Worm (Caenorhabditis elegans) whole organism, midembryonic: ENCODE measurements around the gene F38B7.10.

Source experiments
- T22C8.4 ChIP-seq: fragments of 200-800 bp; sonication (Bioruptor generic); IDR thresholded peaks from 2 replicates; pipeline ENCODE4 v1.3.6; 2022; ENCODE audit warnings: missing genetic modification characterization, missing compliant biosample characterization
- cog-1 ChIP-seq: sonication (generic microtip); optimal IDR thresholded peaks from 2 replicates; lab custom pipeline; 2016; ENCODE audit warnings: missing genetic modification characterization, missing compliant biosample characterization
- flt-1 ChIP-seq: fragments of 200-800 bp; sonication (Bioruptor generic); IDR thresholded peaks from 2 replicates; pipeline ENCODE4 v1.3.6; 2022; ENCODE audit warnings: missing genetic modification characterization, missing compliant biosample characterization
- klf-2 ChIP-seq: fragments of 200-800 bp; sonication (Bioruptor generic); conservative IDR thresholded peaks from 2 replicates; pipeline ENCODE4 v1.3.6; 2022; ENCODE audit warnings: missing genetic modification reagents, missing genetic modification characterization, missing compliant biosample characterization
- med-1 ChIP-seq: sonication (generic microtip); optimal IDR thresholded peaks from 2 replicates; lab custom pipeline; 2017; ENCODE audit warnings: missing genetic modification characterization, mild to moderate bottlenecking, missing compliant biosample characterization, antibody characterized with exemption, missing genetic modification reagents; ENCODE audit not compliant: insufficient read depth
- ref-1 ChIP-seq: fragments of 200-800 bp; sonication (Bioruptor generic); conservative IDR thresholded peaks from 2 replicates; pipeline ENCODE4 v1.3.6; 2022; ENCODE audit warnings: missing genetic modification reagents, missing genetic modification characterization, missing compliant biosample characterization
- tab-1 ChIP-seq: fragments of 200-800 bp; sonication (Bioruptor generic); IDR thresholded peaks from 2 replicates; pipeline ENCODE4 v1.3.6; 2022; ENCODE audit warnings: missing genetic modification characterization, missing compliant biosample characterization
- ztf-23 ChIP-seq: fragments of 200-800 bp; sonication (Bioruptor generic); IDR thresholded peaks from 2 replicates; pipeline ENCODE4 v1.3.6; 2022; ENCODE audit warnings: missing genetic modification reagents, missing genetic modification characterization, missing compliant biosample characterization
- ztf-29 ChIP-seq: fragments of 200-800 bp; sonication (Bioruptor generic); IDR thresholded peaks from 2 replicates; pipeline ENCODE4 v1.3.6; 2022; ENCODE audit warnings: missing genetic modification reagents, missing genetic modification characterization, missing compliant biosample characterization

The F38B7.10 gene

DNA sequence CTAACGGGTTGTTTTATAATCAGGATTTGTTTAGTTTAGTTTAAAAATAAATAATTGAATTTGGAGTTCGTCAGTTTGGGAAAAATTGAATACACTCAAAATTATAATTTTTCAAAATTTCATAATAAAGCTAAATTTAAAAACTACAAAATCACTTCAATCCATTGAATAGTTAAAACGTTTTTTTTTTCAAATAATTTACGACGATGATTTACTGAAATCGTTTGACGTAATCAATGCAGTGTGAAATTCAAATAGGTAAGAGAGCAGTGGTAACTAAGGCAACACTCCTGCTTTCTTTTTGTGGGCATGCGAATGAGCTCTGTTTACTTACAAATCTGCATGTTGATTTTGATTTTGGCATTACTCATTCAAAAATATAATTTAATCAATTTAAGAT lies at the start of gene F38B7.10:
F38B7.10 (plus strand) TSS at position 301 of the 400 bp plus-strand sequence.
- TF ChIP-seq ztf-29 (GFP tag; lab: Robert Waterston, UW) (no peak), flt-1 (GFP tag; lab: Robert Waterston, UW) (no peak)

DNA sequence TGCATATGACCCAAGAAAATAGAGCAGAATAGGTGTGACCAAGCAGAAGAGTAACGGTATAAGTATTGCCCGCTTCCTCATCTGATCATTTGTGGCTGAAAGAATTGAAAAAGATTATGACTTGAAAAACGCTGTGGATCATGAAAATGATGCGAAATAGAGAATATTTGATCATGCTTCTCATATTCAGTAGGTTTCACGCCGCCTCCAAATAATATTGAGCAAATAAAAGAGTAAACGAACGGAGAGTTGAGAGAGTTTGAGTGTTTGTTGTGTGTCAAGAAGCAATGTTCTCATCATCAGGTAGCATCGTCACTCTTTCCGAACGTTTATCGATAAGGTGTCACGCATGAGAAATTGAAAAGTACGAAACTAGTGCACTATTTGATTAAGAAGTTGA lies 49.0 kb upstream of the F38B7.10 start, which contains the start of gene htrl-1:
htrl-1 (minus strand) TSS at position 101 of the 400 bp plus-strand sequence.
- no peak for TF ChIP-seq flt-1 (GFP tag; lab: Robert Waterston, UW)
- TF ChIP-seq klf-2 = no peak
- TF ChIP-seq ref-1 (GFP tag; lab: Robert Waterston, UW) = no peak
- no peak for TF ChIP-seq ztf-23
- no peak for TF ChIP-seq cog-1
- TF ChIP-seq ztf-29 (GFP tag; lab: Robert Waterston, UW) = no peak
- TF ChIP-seq tab-1 = no peak
- no peak for TF ChIP-seq T22C8.4
- no peak for TF ChIP-seq med-1 (GFP tag; lab: Kevin White, UChicago)

DNA sequence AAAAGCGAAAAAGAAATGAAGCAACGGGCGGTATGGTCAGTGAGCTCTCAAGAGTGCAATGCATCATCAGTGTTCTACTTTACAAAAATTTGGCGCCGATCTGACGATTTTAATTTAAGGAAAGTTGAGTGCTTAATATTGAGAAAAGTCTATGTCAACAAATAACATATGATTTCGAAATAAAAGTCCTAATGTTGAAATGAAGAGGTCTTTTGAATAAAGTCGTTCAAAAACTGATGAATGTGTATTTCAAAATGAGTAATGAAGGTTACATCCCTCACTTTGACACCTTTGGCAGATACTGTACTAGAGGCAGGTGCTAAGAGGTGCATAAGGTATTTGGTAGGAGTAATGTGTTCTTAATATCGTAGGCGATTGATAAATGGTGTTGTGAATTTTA lies 47.9 kb upstream of the F38B7.10 start:
- no peak for TF ChIP-seq tab-1

DNA sequence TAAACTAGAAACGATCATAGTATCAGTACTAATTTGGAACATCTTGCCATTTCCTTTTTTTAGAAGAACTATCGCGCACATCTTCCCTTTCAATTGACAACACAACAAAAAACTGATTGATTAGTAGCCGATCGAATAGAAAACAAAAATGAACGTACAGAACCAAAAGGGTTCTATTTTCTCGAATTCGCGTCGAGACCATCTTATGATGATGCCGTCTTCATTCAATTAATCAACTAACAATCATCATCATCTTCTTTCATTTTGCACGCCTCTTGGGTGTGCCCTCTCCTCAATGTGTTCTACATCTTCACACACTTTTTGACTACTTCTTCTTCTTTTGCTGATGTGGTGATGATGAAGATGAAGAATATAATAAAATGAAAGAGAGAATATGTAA lies 45.5 kb upstream of the F38B7.10 start:
- TF ChIP-seq med-1 (GFP tag; lab: Kevin White, UChicago) = no peak
- TF ChIP-seq cog-1 = no peak
- no peak for TF ChIP-seq ztf-29 (GFP tag; lab: Robert Waterston, UW)
- no peak for TF ChIP-seq T22C8.4
- TF ChIP-seq tab-1 = no peak
- no peak for TF ChIP-seq flt-1 (GFP tag; lab: Robert Waterston, UW)
- TF ChIP-seq klf-2 = no peak
- no peak for TF ChIP-seq ztf-23
- TF ChIP-seq ref-1 (GFP tag; lab: Robert Waterston, UW) = no peak

DNA sequence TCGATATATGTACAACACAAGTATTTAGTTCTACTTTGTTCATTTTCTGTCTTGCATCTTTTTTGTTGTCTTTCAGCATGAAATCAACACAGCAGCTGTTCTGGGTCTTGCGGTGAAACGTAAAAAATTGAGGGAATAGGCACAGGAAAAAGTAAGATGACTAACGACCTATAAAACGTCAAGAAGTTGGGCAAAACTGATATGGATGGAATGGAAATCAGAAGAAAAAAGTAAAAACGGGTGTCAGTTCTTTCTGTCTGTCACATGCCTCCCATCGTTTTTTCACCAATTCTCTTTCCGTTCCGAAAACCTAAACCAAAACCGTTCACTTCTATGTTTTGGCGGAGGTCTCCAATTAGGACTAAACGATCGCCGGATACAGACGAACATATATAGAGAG lies 44.3 kb upstream of the F38B7.10 start:
- TF ChIP-seq flt-1 (GFP tag; lab: Robert Waterston, UW) (no peak), cog-1 (no peak)

DNA sequence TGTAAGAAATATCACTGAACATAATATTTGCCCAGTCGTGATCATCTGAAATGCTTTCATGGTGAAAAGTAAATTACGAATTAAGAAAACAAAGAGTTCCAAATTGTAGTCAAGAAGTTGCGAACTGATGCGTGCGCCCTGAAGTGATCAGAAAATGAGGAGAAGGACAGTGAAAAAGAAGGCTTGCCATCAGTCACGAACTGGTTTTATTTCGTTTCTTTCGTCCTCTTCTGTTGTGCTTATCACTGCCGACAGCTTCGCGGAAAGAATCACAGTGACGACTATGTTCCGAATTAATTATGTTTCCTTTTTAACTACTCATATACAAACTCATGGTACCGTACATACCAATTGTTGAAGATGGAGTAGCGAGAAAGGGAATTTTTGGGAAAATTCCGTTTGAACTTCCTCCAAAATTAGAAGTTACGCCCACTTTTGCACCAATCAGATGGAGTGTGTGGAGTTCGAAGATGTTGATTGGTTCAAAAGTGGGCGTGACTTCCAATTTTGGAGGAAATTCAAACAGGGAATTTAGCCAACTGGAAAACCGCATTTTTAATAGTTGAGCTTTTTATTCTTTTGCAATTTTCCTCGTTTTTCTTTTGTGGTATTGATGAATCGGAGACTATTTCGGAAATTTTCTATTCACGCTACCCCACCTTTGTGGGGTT lies 42.1 kb upstream of the F38B7.10 start, which contains the start of gene C55A6.12:
C55A6.12 (minus strand) TSS at position 51 of the 671 bp plus-strand sequence.
- no peak for TF ChIP-seq ztf-29 (GFP tag; lab: Robert Waterston, UW)
- 0 out of 2 replicates have a peak, but pooled peaks have one; percentile 32 for TF ChIP-seq ztf-23
- TF ChIP-seq cog-1 = no peak

DNA sequence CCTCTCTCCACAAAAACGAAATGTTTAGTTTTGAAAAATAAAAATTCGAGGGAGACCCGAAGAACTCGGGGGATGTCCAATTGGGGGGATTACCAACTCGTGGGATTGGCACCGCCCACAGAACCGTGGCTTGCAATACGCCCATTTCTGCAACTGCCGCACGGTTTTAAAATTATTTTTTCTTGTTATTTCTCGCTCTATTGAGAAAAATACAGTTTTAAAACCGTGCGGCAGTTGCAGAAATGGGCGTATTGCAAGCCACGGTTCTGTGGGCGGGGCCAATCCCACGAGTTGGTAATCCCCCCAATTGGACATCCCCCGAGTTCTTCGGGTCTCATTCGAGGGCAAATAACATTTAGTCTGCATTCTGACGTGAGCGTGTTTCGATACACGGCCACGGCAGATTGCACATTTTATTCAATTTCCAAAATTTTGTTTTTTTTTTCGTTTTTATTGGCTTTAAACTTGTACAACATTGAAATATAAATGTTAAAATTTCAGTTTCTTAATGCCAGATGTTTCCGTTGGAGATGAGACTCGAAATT lies 40.4 kb upstream of the F38B7.10 start, which contains the start of the genes C55A6.1 and C55A6.10:
C55A6.1 (minus strand) TSS at position 116 of the 545 bp plus-strand sequence.
C55A6.10 (plus strand) TSS at position 495 of the 545 bp plus-strand sequence.
- TF ChIP-seq flt-1 (GFP tag; lab: Robert Waterston, UW) = 0 out of 2 replicates have a peak, but pooled peaks have one; percentile 24
- TF ChIP-seq ztf-23 = peak; percentile 68; the same call in 1 of the 2 replicates
- 0 out of 2 replicates have a peak, but pooled peaks have one; percentile 39 for TF ChIP-seq tab-1
- peak; percentile 1 for TF ChIP-seq cog-1

DNA sequence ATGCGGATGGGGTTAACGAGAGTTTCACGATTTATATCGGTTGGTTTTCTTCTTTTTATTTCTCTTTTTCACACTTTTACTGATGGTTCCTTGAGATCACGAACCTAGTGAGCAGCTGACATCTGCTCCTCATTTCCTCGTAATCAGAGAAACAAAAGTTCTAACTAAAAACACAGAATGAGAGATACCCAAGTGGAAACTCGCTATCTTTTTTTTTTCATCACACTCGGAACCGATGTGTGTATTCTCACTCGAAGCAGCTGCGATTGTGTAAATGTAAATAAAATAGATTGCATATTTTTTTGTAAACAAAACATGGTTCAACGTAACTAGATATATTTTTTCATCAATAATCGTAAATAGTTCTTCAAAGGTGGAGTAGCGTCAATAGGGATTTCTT lies 39.0 kb upstream of the F38B7.10 start:
- TF ChIP-seq med-1 (GFP tag; lab: Kevin White, UChicago) = no peak
- TF ChIP-seq T22C8.4 = no peak
- TF ChIP-seq flt-1 (GFP tag; lab: Robert Waterston, UW) = no peak
- TF ChIP-seq ztf-23 = no peak
- no peak for TF ChIP-seq ref-1 (GFP tag; lab: Robert Waterston, UW)
- TF ChIP-seq cog-1 = no peak
- TF ChIP-seq tab-1 = no peak
- TF ChIP-seq klf-2 = no peak
- TF ChIP-seq ztf-29 (GFP tag; lab: Robert Waterston, UW) = no peak

DNA sequence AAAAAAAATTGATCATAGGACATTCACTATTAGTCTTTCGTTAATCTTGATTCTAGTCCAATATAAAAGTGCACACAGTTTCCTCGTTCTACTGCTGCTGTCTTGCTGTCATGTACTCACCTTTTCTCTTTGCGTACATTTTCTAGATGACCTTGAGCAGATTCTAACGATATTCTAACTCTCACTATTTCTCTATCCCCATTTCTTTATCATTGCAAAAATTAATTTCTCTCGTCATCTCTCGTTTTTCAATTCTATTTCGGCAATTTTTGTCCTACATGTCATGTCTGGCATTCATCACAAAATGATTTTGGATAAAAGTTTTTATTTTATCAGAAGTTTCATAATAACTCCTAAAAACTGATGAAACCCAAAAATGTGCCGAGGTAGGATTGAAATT lies 36.6 kb upstream of the F38B7.10 start, which contains the start of gene ttll-5:
ttll-5 (plus strand) TSS at position 288 of the 400 bp plus-strand sequence.
- TF ChIP-seq ztf-23 (no peak), T22C8.4 (no peak), med-1 (GFP tag; lab: Kevin White, UChicago) (no peak), ref-1 (GFP tag; lab: Robert Waterston, UW) (no peak), cog-1 (no peak), tab-1 (no peak), flt-1 (GFP tag; lab: Robert Waterston, UW) (no peak), ztf-29 (GFP tag; lab: Robert Waterston, UW) (no peak), klf-2 (no peak)

DNA sequence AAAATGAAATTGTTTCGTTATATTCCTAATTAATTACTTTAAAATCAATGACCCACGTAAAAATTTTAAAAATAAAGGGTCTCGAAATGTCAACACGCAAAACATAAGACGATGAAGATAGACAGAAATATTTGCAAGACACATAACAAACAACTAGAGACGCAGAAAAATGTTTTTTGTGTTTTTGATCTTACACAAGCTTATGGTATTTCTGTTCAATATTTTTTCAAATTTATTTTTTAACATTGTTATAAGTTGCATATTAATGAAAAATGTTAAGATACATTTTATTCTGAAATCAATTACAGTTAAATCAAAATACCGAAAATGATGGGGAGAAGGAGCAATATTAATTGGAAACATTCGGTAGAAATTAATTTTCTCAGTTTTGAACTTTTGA lies 31.9 kb upstream of the F38B7.10 start, which contains the start of gene C55A6.3:
C55A6.3 (minus strand) TSS at position 101 of the 400 bp plus-strand sequence.
- TF ChIP-seq cog-1 (no peak), flt-1 (GFP tag; lab: Robert Waterston, UW) (no peak), ref-1 (GFP tag; lab: Robert Waterston, UW) (no peak), tab-1 (no peak), ztf-29 (GFP tag; lab: Robert Waterston, UW) (no peak), klf-2 (no peak), ztf-23 (no peak), med-1 (GFP tag; lab: Kevin White, UChicago) (no peak), T22C8.4 (no peak)

DNA sequence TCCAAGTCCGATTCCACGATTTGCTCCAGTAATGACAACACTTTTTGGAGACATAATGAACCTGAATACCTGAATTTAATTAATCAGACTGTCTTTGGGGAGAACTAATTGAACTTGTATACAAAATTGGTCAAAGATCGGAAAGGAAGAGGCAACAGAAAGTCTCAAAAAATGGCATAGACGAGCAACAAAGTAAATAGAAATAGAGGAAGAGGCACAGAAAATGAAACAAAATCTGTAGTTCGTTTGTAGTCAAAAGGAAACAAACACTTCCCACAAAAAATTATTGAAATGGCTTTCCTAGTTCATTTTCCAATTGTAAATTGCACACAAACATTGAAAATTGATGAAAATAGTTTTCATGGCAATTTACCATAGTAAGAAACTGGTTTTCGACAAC lies 30.6 kb upstream of the F38B7.10 start, which contains the start of gene C55A6.6:
C55A6.6 (minus strand) TSS at position 61 of the 400 bp plus-strand sequence.
- TF ChIP-seq klf-2 = no peak
